Fruit fly (Drosophila melanogaster) whole organism, embryonic: ENCODE results near the gene tipE.

Experiments
- ATbp ChIP-seq: fragments of 200-800 bp; sonication (Bioruptor generic); optimal IDR thresholded peaks from 2 replicates; lab custom pipeline; 2017; ENCODE audit warnings: missing biosample characterization, mild to moderate bottlenecking, missing genetic modification characterization, missing genetic modification reagents
- Aef1 ChIP-seq: fragments of 200-800 bp; sonication (Bioruptor generic); IDR thresholded peaks from 3 replicates; pipeline ENCODE4 v1.3.6; 2022; ENCODE audit warnings: missing biosample characterization, missing genetic modification characterization
- BEAF-32 ChIP-seq: fragments of 200-800 bp; sonication (Bioruptor generic); optimal IDR thresholded peaks from 3 replicates; lab custom pipeline; 2017; ENCODE audit warnings: missing biosample characterization, missing genetic modification characterization, mild to moderate bottlenecking, moderate library complexity, missing genetic modification reagents
- CG10366 ChIP-seq: fragments of 200-800 bp; sonication (Bioruptor generic); IDR thresholded peaks from 2 replicates; pipeline ENCODE4 v1.3.6; 2022; ENCODE audit warnings: missing biosample characterization, missing genetic modification characterization
- CG11456 ChIP-seq: fragments of 200-800 bp; sonication (Bioruptor generic); IDR thresholded peaks from 3 replicates; pipeline ENCODE4 v1.3.6; 2022; ENCODE audit warnings: missing biosample characterization, missing genetic modification characterization
- CG14014 ChIP-seq: fragments of 200-800 bp; sonication (Bioruptor generic); IDR thresholded peaks from 2 replicates; pipeline ENCODE4 v1.3.6; 2022; ENCODE audit warnings: missing biosample characterization, missing genetic modification characterization
- CG14860 ChIP-seq: fragments of 200-800 bp; sonication (Bioruptor generic); IDR thresholded peaks from 3 replicates; pipeline ENCODE4 v1.3.6; 2022; ENCODE audit warnings: missing biosample characterization, missing genetic modification characterization; ENCODE audit not compliant: partially characterized antibody
- CG15269 ChIP-seq: fragments of 200-800 bp; sonication (Bioruptor generic); optimal IDR thresholded peaks from 2 replicates; lab custom pipeline; 2018; ENCODE audit warnings: missing biosample characterization, mild to moderate bottlenecking, missing genetic modification characterization, moderate library complexity
- CG1603 ChIP-seq: fragments of 200-800 bp; sonication (Bioruptor generic); optimal IDR thresholded peaks from 2 replicates; lab custom pipeline; 2019; ENCODE audit warnings: missing biosample characterization, mild to moderate bottlenecking, missing genetic modification characterization, moderate library complexity
- CG16779 ChIP-seq: fragments of 200-800 bp; sonication (Bioruptor generic); IDR thresholded peaks from 2 replicates; pipeline ENCODE4 v1.3.6; 2022; ENCODE audit warnings: missing biosample characterization, missing genetic modification characterization
- CG16813 ChIP-seq: fragments of 200-800 bp; sonication (Bioruptor generic); IDR thresholded peaks from 3 replicates; pipeline ENCODE4 v1.3.6; 2022; ENCODE audit warnings: missing biosample characterization, missing genetic modification characterization; ENCODE audit not compliant: partially characterized antibody
- CG17568 ChIP-seq: fragments of 200-800 bp; sonication (Bioruptor generic); optimal IDR thresholded peaks from 2 replicates; lab custom pipeline; 2018; ENCODE audit warnings: missing biosample characterization, mild to moderate bottlenecking, missing genetic modification characterization, moderate library complexity
- CG2199 ChIP-seq: fragments of 200-800 bp; sonication (Bioruptor generic); IDR thresholded peaks from 3 replicates; pipeline ENCODE4 v1.3.6; 2022; ENCODE audit warnings: missing biosample characterization, missing genetic modification characterization
- CG31365 ChIP-seq: fragments of 200-800 bp; sonication (Bioruptor generic); optimal IDR thresholded peaks from 2 replicates; lab custom pipeline; 2018; ENCODE audit warnings: missing biosample characterization, mild to moderate bottlenecking, missing genetic modification characterization
- CG4854 ChIP-seq: fragments of 200-800 bp; sonication (Bioruptor generic); optimal IDR thresholded peaks from 2 replicates; lab custom pipeline; 2016; ENCODE audit warnings: missing biosample characterization, missing genetic modification characterization, inconsistent platforms
- CG6175 ChIP-seq: fragments of 200-800 bp; sonication (Bioruptor generic); IDR thresholded peaks from 3 replicates; pipeline ENCODE4 v1.3.6; 2022; ENCODE audit warnings: missing biosample characterization, missing genetic modification characterization
- CG6654 ChIP-seq: fragments of 200-800 bp; sonication (Bioruptor generic); optimal IDR thresholded peaks from 2 replicates; lab custom pipeline; 2017; ENCODE audit warnings: missing biosample characterization, mild to moderate bottlenecking, missing genetic modification characterization
- CG6813 ChIP-seq: fragments of 200-800 bp; sonication (Bioruptor generic); optimal IDR thresholded peaks from 2 replicates; lab custom pipeline; 2017; ENCODE audit warnings: missing biosample characterization, missing genetic modification characterization, mild to moderate bottlenecking, moderate library complexity, missing genetic modification reagents
- CG9609 ChIP-seq: fragments of 200-800 bp; sonication (Bioruptor generic); optimal IDR thresholded peaks from 3 replicates; lab custom pipeline; 2016; ENCODE audit warnings: missing biosample characterization, missing genetic modification characterization
- CG9932 ChIP-seq: fragments of 200-800 bp; sonication (Bioruptor generic); IDR thresholded peaks from 2 replicates; pipeline ENCODE4 v1.3.6; 2022; ENCODE audit warnings: missing biosample characterization, missing genetic modification characterization
- Chrac-16 ChIP-seq: fragments of 200-800 bp; sonication (Bioruptor generic); optimal IDR thresholded peaks from 3 replicates; lab custom pipeline; 2016; ENCODE audit warnings: missing biosample characterization, missing genetic modification characterization
- Deaf1 ChIP-seq: fragments of 200-800 bp; optimal IDR thresholded peaks from 3 replicates; lab custom pipeline; 2019; ENCODE audit warnings: missing biosample characterization, mild to moderate bottlenecking, missing genetic modification characterization, moderate library complexity
- HmgZ ChIP-seq: fragments of 200-800 bp; sonication (Bioruptor generic); optimal IDR thresholded peaks from 2 replicates; lab custom pipeline; 2018; ENCODE audit warnings: missing biosample characterization, mild to moderate bottlenecking, missing genetic modification characterization
- Hr39 ChIP-seq: fragments of >200 bp; optimal IDR thresholded peaks from 2 replicates; lab custom pipeline; 2017
- Mad ChIP-seq: fragments of 200-800 bp; sonication (Bioruptor generic); optimal IDR thresholded peaks from 2 replicates; lab custom pipeline; 2016; ENCODE audit warnings: missing biosample characterization, missing genetic modification characterization
- Myb ChIP-seq: fragments of 200-800 bp; sonication (Bioruptor generic); optimal IDR thresholded peaks from 2 replicates; lab custom pipeline; 2016; ENCODE audit warnings: missing biosample characterization, missing genetic modification characterization
- Optix ChIP-seq: fragments of 200-800 bp; sonication (Bioruptor generic); IDR thresholded peaks from 3 replicates; pipeline ENCODE4 v1.3.6; 2022; ENCODE audit warnings: missing biosample characterization, missing genetic modification characterization
- Ptx1 ChIP-seq: fragments of 200-800 bp; sonication (Bioruptor generic); IDR thresholded peaks from 2 replicates; pipeline ENCODE4 v1.3.6; 2022; ENCODE audit warnings: missing biosample characterization, missing genetic modification characterization
- bbx ChIP-seq: fragments of 200-800 bp; sonication (Bioruptor generic); IDR thresholded peaks from 2 replicates; pipeline ENCODE4 v1.3.6; 2022; ENCODE audit warnings: missing biosample characterization, missing genetic modification characterization; ENCODE audit not compliant: partially characterized antibody
- btn ChIP-seq: fragments of 200-800 bp; sonication (Bioruptor generic); optimal IDR thresholded peaks from 2 replicates; lab custom pipeline; 2016; ENCODE audit warnings: missing biosample characterization, missing genetic modification characterization
- disco-r ChIP-seq: fragments of 200-800 bp; sonication (Bioruptor generic); optimal IDR thresholded peaks from 2 replicates; lab custom pipeline; 2016; ENCODE audit warnings: missing biosample characterization, missing genetic modification characterization
- dmrt99B ChIP-seq: fragments of 200-800 bp; sonication (Bioruptor generic); optimal IDR thresholded peaks from 2 replicates; lab custom pipeline; 2018; ENCODE audit warnings: missing biosample characterization, mild to moderate bottlenecking, missing genetic modification characterization, moderate library complexity
- dpn ChIP-seq, 2 experiments: fragments of 200-800 bp; sonication (Bioruptor generic); optimal IDR thresholded peaks; 3 replicates each; lab custom pipeline; 2016; ENCODE audit warnings: missing biosample characterization in 2 of 2, missing genetic modification characterization in 2 of 2
- dysf ChIP-seq: fragments of 200-800 bp; sonication (Bioruptor generic); IDR thresholded peaks from 3 replicates; pipeline ENCODE4 v1.3.6; 2022; ENCODE audit warnings: missing biosample characterization, missing genetic modification characterization
- esg ChIP-seq: fragments of 200-800 bp; sonication (Bioruptor generic); conservative IDR thresholded peaks from 2 replicates; pipeline ENCODE4 v1.3.6; 2022; ENCODE audit warnings: missing biosample characterization, missing genetic modification characterization
- gcm2 ChIP-seq: fragments of 200-800 bp; sonication (Bioruptor generic); optimal IDR thresholded peaks from 2 replicates; lab custom pipeline; 2016; ENCODE audit warnings: missing biosample characterization, missing genetic modification characterization
- kay ChIP-seq: fragments of 200-800 bp; sonication (Bioruptor generic); optimal IDR thresholded peaks from 2 replicates; lab custom pipeline; 2016; ENCODE audit warnings: missing biosample characterization, missing genetic modification characterization
- lab ChIP-seq: fragments of 200-800 bp; sonication (Bioruptor generic); optimal IDR thresholded peaks from 3 replicates; lab custom pipeline; 2017; ENCODE audit warnings: missing biosample characterization, missing genetic modification characterization, mild to moderate bottlenecking, moderate library complexity, missing genetic modification reagents
- mam ChIP-seq: fragments of 200-800 bp; sonication (Bioruptor generic); optimal IDR thresholded peaks from 3 replicates; lab custom pipeline; 2016; ENCODE audit warnings: missing biosample characterization, missing genetic modification characterization
- nau ChIP-seq: fragments of 200-800 bp; sonication (Bioruptor generic); optimal IDR thresholded peaks from 3 replicates; lab custom pipeline; 2017; ENCODE audit warnings: missing biosample characterization, mild to moderate bottlenecking, missing genetic modification characterization, missing genetic modification reagents
- pb ChIP-seq: fragments of 200-800 bp; sonication (Bioruptor generic); optimal IDR thresholded peaks from 3 replicates; lab custom pipeline; 2016; ENCODE audit warnings: missing biosample characterization, missing genetic modification characterization
- ro ChIP-seq: fragments of 200-800 bp; sonication (Bioruptor generic); IDR thresholded peaks from 2 replicates; pipeline ENCODE4 v1.3.6; 2022; ENCODE audit warnings: missing biosample characterization, missing genetic modification characterization
- sens ChIP-seq: fragments of 200-800 bp; sonication (Bioruptor generic); peaks from one replicate; lab custom pipeline; 2016; ENCODE audit warnings: missing biosample characterization, missing genetic modification characterization
- sim ChIP-seq: fragments of 200-800 bp; sonication (Bioruptor generic); IDR thresholded peaks from 2 replicates; pipeline ENCODE4 v1.3.6; 2022; ENCODE audit warnings: missing biosample characterization, missing genetic modification characterization
- tap ChIP-seq: fragments of 200-800 bp; optimal IDR thresholded peaks from 3 replicates; lab custom pipeline; 2019; ENCODE audit warnings: missing biosample characterization, mild to moderate bottlenecking, missing genetic modification characterization, moderate library complexity
- tio ChIP-seq: fragments of 200-800 bp; sonication (Bioruptor generic); optimal IDR thresholded peaks from 2 replicates; lab custom pipeline; 2017; ENCODE audit warnings: missing biosample characterization, missing genetic modification characterization, inconsistent platforms
- toy ChIP-seq: fragments of 200-800 bp; sonication (Bioruptor generic); IDR thresholded peaks from 2 replicates; pipeline ENCODE4 v1.3.6; 2022; ENCODE audit warnings: missing biosample characterization, missing genetic modification characterization
- twi ChIP-seq: fragments of 200-800 bp; optimal IDR thresholded peaks from 2 replicates; lab custom pipeline; 2019; ENCODE audit warnings: missing biosample characterization, mild to moderate bottlenecking, missing genetic modification characterization, moderate library complexity
- zen ChIP-seq: fragments of 200-800 bp; sonication (Bioruptor generic); optimal IDR thresholded peaks from 3 replicates; lab custom pipeline; 2018; ENCODE audit warnings: missing biosample characterization, mild to moderate bottlenecking, missing genetic modification characterization, moderate library complexity

tipE gene

DNA sequence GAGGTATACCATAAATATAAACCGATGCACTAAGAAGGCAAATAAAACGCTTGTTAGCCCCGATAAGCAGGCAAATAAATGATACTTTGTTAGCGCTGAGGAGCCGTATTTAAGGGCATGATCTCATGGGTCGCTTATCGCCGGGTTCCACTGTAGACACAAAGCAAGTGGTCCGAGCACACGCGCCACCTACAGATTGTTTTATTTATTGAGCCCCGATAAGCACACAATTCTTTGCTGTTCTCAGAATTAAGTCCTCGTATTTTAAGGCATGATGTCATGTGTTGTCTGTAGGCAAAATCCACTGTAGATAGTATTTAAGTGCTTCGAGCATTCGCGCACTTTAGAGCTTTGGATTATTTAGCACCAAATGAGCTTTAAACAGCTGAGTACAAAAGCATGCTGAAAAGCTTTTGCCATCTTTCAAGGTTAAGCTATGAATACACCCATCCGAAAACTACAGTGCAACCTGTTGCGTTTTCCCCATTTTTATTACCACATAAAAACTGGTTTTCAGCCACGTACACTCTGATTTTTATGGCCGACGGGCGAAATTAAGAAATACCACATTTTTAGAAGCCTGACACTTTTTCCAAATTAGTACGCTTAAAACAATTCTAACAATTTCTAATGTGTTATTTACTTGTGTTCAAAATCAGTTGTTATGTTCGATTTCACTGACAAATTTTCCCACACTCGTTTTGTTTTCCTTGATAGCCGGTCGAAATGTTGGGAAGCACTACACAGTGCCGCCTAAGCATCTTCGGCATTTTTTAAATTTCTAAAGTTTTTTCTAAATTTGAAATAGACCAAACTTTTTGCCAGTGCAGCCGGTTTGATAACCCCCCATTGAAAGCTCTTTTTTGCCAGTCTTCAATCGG is 51.4 kb downstream of the tipE start, which contains the start of gene Sqor (continued):
- TF ChIP-seq CG14860 (GFP tag; lab: Robert Waterston, UW) (no peak), CG4854 (GFP tag; lab: Kevin White, UChicago) (peak; percentile 81), Aef1 (GFP tag; lab: Robert Waterston, UW) (peak; percentile 81), disco-r (GFP tag; lab: Kevin White, UChicago) (peak; percentile 85), Deaf1 (tag; lab: Kevin White, UChicago) (peak; percentile 55), btn (GFP tag; lab: Kevin White, UChicago) (peak; percentile 66), dpn (GFP tag; optimal IDR thresholded peaks at IDR 0.05; lab: Kevin White, UChicago) (peak; percentile 78 to 90), CG16779 (peak; percentile 71; the same call in 1 of the 2 replicates), lab (GFP tag; lab: Kevin White, UChicago) (peak; percentile 84), twi (peak; percentile 33), Ptx1 (GFP tag; lab: Robert Waterston, UW) (peak; percentile 75), BEAF-32 (no peak), Myb (GFP tag; lab: Kevin White, UChicago) (peak; percentile 70), dysf (GFP tag; lab: Robert Waterston, UW) (peak; percentile 85), CG11456 (GFP tag; lab: Robert Waterston, UW) (peak; percentile 87), CG2199 (GFP tag; lab: Robert Waterston, UW) (peak; percentile 70; the same call in 2 of the 3 replicates), CG14014 (peak; percentile 80), bbx (GFP tag; lab: Robert Waterston, UW) (no peak), nau (no peak), dmrt99B (peak; percentile 88), CG15269 (peak; percentile 92), Mad (peak; percentile 76), zen (tag; lab: Kevin White, UChicago) (no peak), mam (peak; percentile 90), CG9609 (GFP tag; lab: Kevin White, UChicago) (peak; percentile 89), sim (GFP tag; lab: Robert Waterston, UW) (0 out of 2 replicates have a peak, but pooled peaks have one; percentile 26), Chrac-16 (GFP tag; lab: Kevin White, UChicago) (peak; percentile 68), CG6813 (peak; percentile 74), gcm2 (peak; percentile 65), Hr39 (no peak), Optix (GFP tag; lab: Robert Waterston, UW) (peak; percentile 83), tio (no peak), CG6654 (GFP tag; lab: Kevin White, UChicago) (peak; percentile 58), ATbp (peak; percentile 73), HmgZ (tag; lab: Kevin White, UChicago) (peak; percentile 87), CG17568 (GFP tag; lab: Kevin White, UChicago) (peak; percentile 16), CG6175 (GFP tag; lab: Robert Waterston, UW) (peak; percentile 69; the same call in 2 of the 3 replicates), esg (peak; percentile 77), CG16813 (GFP tag; lab: Robert Waterston, UW) (no peak), CG10366 (peak; percentile 82), tap (tag; lab: Kevin White, UChicago) (peak; percentile 82), CG9932 (GFP tag; lab: Robert Waterston, UW) (peak; percentile 82), sens (peak; percentile 94), CG1603 (tag; lab: Kevin White, UChicago) (peak; percentile 89), kay (GFP tag; lab: Kevin White, UChicago) (peak; percentile 54), ro (GFP tag; lab: Robert Waterston, UW) (peak; percentile 43; the same call in 1 of the 2 replicates), pb (peak; percentile 88), CG31365 (tag; lab: Kevin White, UChicago) (peak; percentile 41), toy (GFP tag; lab: Robert Waterston, UW) (peak; percentile 60; the same call in 1 of the 2 replicates)
